Fruit fly (Drosophila melanogaster): ENCODE measurements around the gene Alp12.

Alp12 gene

dm6 chr2L:19423467-19424122 lies at the start of gene Alp12, which contains the start of gene CG13085 (continued):
- TF ChIP-seq al (GFP tag; IDR thresholded peaks at IDR 0.05) (peak; percentile 90), ara (GFP tag; IDR thresholded peaks at IDR 0.05) (peak; percentile 95), CG2889 (GFP tag; IDR thresholded peaks at IDR 0.05) (peak; percentile 95), esg (GFP tag; conservative IDR thresholded peaks at IDR 0.05) (peak; percentile 96), CG3847 (GFP tag; IDR thresholded peaks at IDR 0.05) (peak; percentile 97), NK7.1 (GFP tag; optimal IDR thresholded peaks at IDR 0.05) (peak; percentile 89), Fer3 (tag; optimal IDR thresholded peaks at IDR 0.05) (peak; percentile 97), ab (GFP tag; optimal IDR thresholded peaks at IDR 0.05) (peak; percentile 63), CG7357 (GFP tag; IDR thresholded peaks at IDR 0.05) (peak; percentile 92), CG7987 (GFP tag; optimal IDR thresholded peaks at IDR 0.05) (peak; percentile 84), CG7963 (GFP tag; IDR thresholded peaks at IDR 0.05; ENCODE audit: partially characterized antibody) (no peak), CG31365 (tag; optimal IDR thresholded peaks at IDR 0.05) (peak; percentile 84), org-1 (GFP tag; optimal IDR thresholded peaks at IDR 0.05) (peak; percentile 97), cas (GFP tag; IDR thresholded peaks at IDR 0.05) (peak; percentile 82), trh (GFP tag; optimal IDR thresholded peaks at IDR 0.05) (peak; percentile 91), Hey (tag; optimal IDR thresholded peaks at IDR 0.05) (peak; percentile 84), unc-4 (GFP tag; IDR thresholded peaks at IDR 0.05; ENCODE audit: partially characterized antibody) (peak; percentile 44; the same call in 1 of the 2 replicates), MTF-1 (GFP tag; optimal IDR thresholded peaks at IDR 0.05; ENCODE audit: borderline replicate concordance) (peak; percentile 83), tx (GFP tag; optimal IDR thresholded peaks at IDR 0.05) (peak; percentile 94), CG30431 (GFP tag; optimal IDR thresholded peaks at IDR 0.05) (peak; percentile 94), CG3065 (GFP tag; optimal IDR thresholded peaks at IDR 0.05) (peak; percentile 91), kay (GFP tag; optimal IDR thresholded peaks at IDR 0.05) (peak; percentile 95), toy (GFP tag; IDR thresholded peaks at IDR 0.05) (peak; percentile 91), Asciz (GFP tag; optimal IDR thresholded peaks at IDR 0.05) (peak; percentile 99), D19A (tag; optimal IDR thresholded peaks at IDR 0.05) (peak; percentile 96), CG8281 (tag; optimal IDR thresholded peaks at IDR 0.05) (peak; percentile 93), CG16863 (GFP tag; optimal IDR thresholded peaks at IDR 0.05) (peak; percentile 95), Dfd (GFP tag; optimal IDR thresholded peaks at IDR 0.05) (no peak), CG12236 (GFP tag; optimal IDR thresholded peaks at IDR 0.05) (peak; percentile 89), CG10321 (GFP tag; IDR thresholded peaks at IDR 0.05) (peak; percentile 78; the same call in 1 of the 2 replicates), Lim3 (GFP tag; IDR thresholded peaks at IDR 0.05) (peak; percentile 91), hkb (optimal IDR thresholded peaks at IDR 0.05) (no peak), hkb (GFP tag; IDR thresholded peaks at IDR 0.05) (peak; percentile 97), zen2 (GFP tag; IDR thresholded peaks at IDR 0.05; ENCODE audit: partially characterized antibody) (no peak), ap (GFP tag; IDR thresholded peaks at IDR 0.05) (peak; percentile 92), Oaz (GFP tag; IDR thresholded peaks at IDR 0.05) (peak; percentile 93), CHES-1-like (GFP tag; optimal IDR thresholded peaks at IDR 0.05) (peak; percentile 92), Hand (GFP tag; optimal IDR thresholded peaks at IDR 0.05) (peak; percentile 99), row (GFP tag; IDR thresholded peaks at IDR 0.05) (peak; percentile 99), oc (tag; optimal IDR thresholded peaks at IDR 0.05) (peak; percentile 95), usp (GFP tag; optimal IDR thresholded peaks at IDR 0.05) (no peak), CG32767 (GFP tag; IDR thresholded peaks at IDR 0.05) (peak; percentile 97), nerfin-2 (GFP tag; IDR thresholded peaks at IDR 0.05; ENCODE audit: partially characterized antibody) (no peak), CG8944 (GFP tag; optimal IDR thresholded peaks at IDR 0.05) (peak; percentile 87), CG15514 (GFP tag; optimal IDR thresholded peaks at IDR 0.05) (peak; percentile 92), nau (GFP tag; optimal IDR thresholded peaks at IDR 0.05) (peak; percentile 99), ac (GFP tag; optimal IDR thresholded peaks at IDR 0.05) (peak; percentile 73), rib (GFP tag; IDR thresholded peaks at IDR 0.05) (peak; percentile 94), NC2α (GFP tag; optimal IDR thresholded peaks at IDR 0.05) (peak; percentile 84), bowl (GFP tag; IDR thresholded peaks at IDR 0.05) (peak; percentile 86), Mrtf (GFP tag; IDR thresholded peaks at IDR 0.05) (peak; percentile 94)

All from whole organism, embryonic.